Worm (Caenorhabditis elegans) whole organism, L2 larva: Measurements from ENCODE around the gene W09G12.9.

ENCODE experiments used
- elt-1 ChIP-seq: fragments of 150-350 bp; optimal IDR thresholded peaks from 2 replicates; lab custom pipeline; 2014; ENCODE audit warnings: missing biosample characterization, missing genetic modification characterization
- lin-13 ChIP-seq: fragments of 150-350 bp; optimal IDR thresholded peaks from 2 replicates; lab custom pipeline; 2014; ENCODE audit warnings: missing biosample characterization, missing genetic modification reagents, missing genetic modification characterization
- ztf-11 ChIP-seq: sonication (generic microtip); optimal IDR thresholded peaks from 2 replicates; lab custom pipeline; 2017; ENCODE audit warnings: missing biosample characterization, missing genetic modification characterization

ce11 chrIV:1204870-1205269 lies 11.5 kb upstream of the W09G12.9 start, which contains the start of gene dsl-2:
- TF ChIP-seq lin-13 (GFP tag; lab: Kevin White, UChicago) (no peak), ztf-11 (no peak), elt-1 (tag; lab: Kevin White, UChicago) (no peak)
